Worm (Caenorhabditis elegans): Measurements from ENCODE around the gene T01B6.1.

DNA sequence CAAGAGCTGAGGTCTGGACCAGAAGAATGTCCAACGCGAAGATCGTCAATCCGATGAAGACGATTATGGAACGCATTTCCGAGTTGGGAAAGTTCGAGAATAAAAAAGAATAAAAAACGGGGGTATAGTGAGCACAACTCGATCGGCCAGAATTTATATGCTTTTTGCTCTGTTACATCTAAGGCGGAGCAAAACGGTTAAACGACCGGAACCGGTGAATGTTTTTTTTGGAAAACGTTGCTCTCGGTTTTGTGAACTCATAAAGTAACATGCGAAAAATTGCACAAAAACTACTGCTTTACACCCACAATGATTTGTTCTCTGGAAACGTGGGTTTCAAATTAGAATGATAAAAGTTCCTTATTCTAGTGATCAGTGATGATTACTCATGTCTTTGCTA lies 6.5 kb downstream of the T01B6.1 start, which contains the start of gene nlp-22:
- TF ChIP-seq gei-8 (GFP tag; optimal IDR thresholded peaks at IDR 0.05) (no peak), mdl-1 (tag; optimal IDR thresholded peaks at IDR 0.05) (no peak), nhr-76 (tag; optimal IDR thresholded peaks at IDR 0.05) (no peak), sdz-12 (GFP tag; optimal IDR thresholded peaks at IDR 0.05) (no peak), nhr-28 (tag; optimal IDR thresholded peaks at IDR 0.05) (no peak)

Measured in whole organism, L4 larva.